Worm (Caenorhabditis elegans) whole organism, L3 larva: ENCODE data around the gene Y14H12B.2.

ENCODE experiments used
- R02D3.7 ChIP-seq: fragments of 150-350 bp; optimal IDR thresholded peaks from 2 replicates; lab custom pipeline; 2014; ENCODE audit warnings: missing biosample characterization, missing genetic modification characterization
- ZK546.5 ChIP-seq: sonication (generic microtip); optimal IDR thresholded peaks from 2 replicates; lab custom pipeline; 2017; ENCODE audit warnings: missing biosample characterization, missing genetic modification characterization
- aly-2 ChIP-seq: fragments of 150-350 bp; optimal IDR thresholded peaks from 2 replicates; lab custom pipeline; 2014; ENCODE audit warnings: missing biosample characterization, missing genetic modification characterization
- ama-1 ChIP-seq: fragments of 150-350 bp; optimal IDR thresholded peaks from 2 replicates; lab custom pipeline; 2018
- daf-12 ChIP-seq: fragments of 150-350 bp; optimal IDR thresholded peaks from 2 replicates; lab custom pipeline; 2014; ENCODE audit warnings: missing biosample characterization, missing genetic modification reagents, missing genetic modification characterization
- egl-27 ChIP-seq: sonication (generic microtip); optimal IDR thresholded peaks from 4 replicates; lab custom pipeline; 2017; ENCODE audit warnings: missing biosample characterization, missing genetic modification reagents, missing genetic modification characterization
- egl-5 ChIP-seq: fragments of 150-350 bp; optimal IDR thresholded peaks from 2 replicates; lab custom pipeline; 2017; ENCODE audit warnings: missing biosample characterization, missing genetic modification reagents, missing genetic modification characterization, inconsistent platforms
- elt-1 ChIP-seq: fragments of 150-350 bp; optimal IDR thresholded peaks from 2 replicates; lab custom pipeline; 2014; ENCODE audit warnings: missing biosample characterization, missing genetic modification characterization
- elt-2 ChIP-seq: sonication (generic microtip); optimal IDR thresholded peaks from 2 replicates; lab custom pipeline; 2016; ENCODE audit warnings: missing genetic modification reagents, mild to moderate bottlenecking, missing genetic modification characterization, missing compliant biosample characterization
- elt-3 ChIP-seq, 3 experiments: fragments of 150-350 bp in 1 of 3; sonication (generic microtip) in 2 of 3; optimal IDR thresholded peaks; 2 replicates in 2 of 3; 4 replicates in 1 of 3; lab custom pipeline; 2014 to 2017; ENCODE audit warnings: missing biosample characterization in 3 of 3, missing genetic modification characterization in 3 of 3
- eor-1 ChIP-seq, 2 experiments: fragments of 150-350 bp; optimal IDR thresholded peaks; 2 replicates each; lab custom pipeline; 2014 to 2018; ENCODE audit warnings: missing biosample characterization in 2 of 2, missing genetic modification characterization in 2 of 2
- fkh-10 ChIP-seq: sonication (generic microtip); optimal IDR thresholded peaks from 2 replicates; lab custom pipeline; 2017; ENCODE audit warnings: missing biosample characterization, missing genetic modification reagents, missing genetic modification characterization
- fos-1 ChIP-seq: fragments of 150-350 bp; optimal IDR thresholded peaks from 2 replicates; lab custom pipeline; 2014; ENCODE audit warnings: missing biosample characterization, missing genetic modification characterization
- hmg-11 ChIP-seq: sonication (generic microtip); optimal IDR thresholded peaks from 2 replicates; lab custom pipeline; 2016; ENCODE audit warnings: missing genetic modification characterization, missing compliant biosample characterization
- lin-15B ChIP-seq: fragments of 150-350 bp; optimal IDR thresholded peaks from 2 replicates; lab custom pipeline; 2014; ENCODE audit warnings: missing biosample characterization, missing genetic modification characterization
- lin-39 ChIP-seq: fragments of 150-350 bp; optimal IDR thresholded peaks from 2 replicates; lab custom pipeline; 2018; ENCODE audit warnings: missing biosample characterization, missing genetic modification reagents, missing genetic modification characterization
- lsy-12 ChIP-seq: sonication (generic microtip); optimal IDR thresholded peaks from 2 replicates; lab custom pipeline; 2016; ENCODE audit warnings: mild to moderate bottlenecking, missing genetic modification characterization, missing compliant biosample characterization
- mdl-1 ChIP-seq: fragments of 150-350 bp; optimal IDR thresholded peaks from 2 replicates; lab custom pipeline; 2014; ENCODE audit warnings: missing biosample characterization, missing genetic modification characterization
- mml-1 ChIP-seq: fragments of 150-350 bp; sonication (generic microtip); optimal IDR thresholded peaks from 3 replicates; lab custom pipeline; 2014; ENCODE audit warnings: missing biosample characterization, missing genetic modification characterization
- nfya-1 ChIP-seq: sonication (generic microtip); optimal IDR thresholded peaks from 2 replicates; lab custom pipeline; 2017; ENCODE audit warnings: missing genetic modification characterization, mild to moderate bottlenecking, missing compliant biosample characterization, antibody characterized with exemption, moderate library complexity; ENCODE audit not compliant: insufficient read depth
- nhr-11 ChIP-seq: fragments of 150-350 bp; optimal IDR thresholded peaks from 2 replicates; lab custom pipeline; 2014; ENCODE audit warnings: missing biosample characterization, missing genetic modification characterization
- nhr-12 ChIP-seq: fragments of 150-350 bp; optimal IDR thresholded peaks from 2 replicates; lab custom pipeline; 2014; ENCODE audit warnings: missing biosample characterization, missing genetic modification characterization
- nhr-23 ChIP-seq: fragments of 150-350 bp; optimal IDR thresholded peaks from 2 replicates; lab custom pipeline; 2014; ENCODE audit warnings: missing biosample characterization, missing genetic modification reagents, missing genetic modification characterization
- nhr-237 ChIP-seq: fragments of 150-350 bp; optimal IDR thresholded peaks from 2 replicates; lab custom pipeline; 2014; ENCODE audit warnings: missing biosample characterization, missing genetic modification characterization
- nhr-25 ChIP-seq: sonication (generic microtip); optimal IDR thresholded peaks from 2 replicates; lab custom pipeline; 2017; ENCODE audit warnings: missing biosample characterization, missing genetic modification characterization
- nhr-43 ChIP-seq: sonication (generic microtip); optimal IDR thresholded peaks from 2 replicates; lab custom pipeline; 2016; ENCODE audit warnings: mild to moderate bottlenecking, missing genetic modification characterization, missing compliant biosample characterization; ENCODE audit not compliant: poor library complexity, severe bottlenecking
- nhr-67 ChIP-seq: fragments of 150-350 bp; optimal IDR thresholded peaks from 2 replicates; lab custom pipeline; 2014; ENCODE audit warnings: missing biosample characterization, missing genetic modification characterization
- nhr-77 ChIP-seq: fragments of 150-350 bp; optimal IDR thresholded peaks from 2 replicates; lab custom pipeline; 2014; ENCODE audit warnings: missing biosample characterization, missing genetic modification characterization
- pha-4 ChIP-seq: fragments of 150-350 bp; optimal IDR thresholded peaks from 2 replicates; lab custom pipeline; 2014; ENCODE audit warnings: missing biosample characterization, missing genetic modification reagents, missing genetic modification characterization
- snpc-4 ChIP-seq: fragments of 150-350 bp; optimal IDR thresholded peaks from 2 replicates; lab custom pipeline; 2014; ENCODE audit warnings: missing biosample characterization, missing genetic modification characterization
- unc-62 ChIP-seq: fragments of 150-350 bp; sonication (generic microtip); optimal IDR thresholded peaks from 4 replicates; lab custom pipeline; 2014; ENCODE audit warnings: missing biosample characterization, missing genetic modification reagents, missing genetic modification characterization
- ztf-11 ChIP-seq: fragments of 150-350 bp; optimal IDR thresholded peaks from 2 replicates; lab custom pipeline; 2014; ENCODE audit warnings: missing biosample characterization, missing genetic modification characterization
- ztf-4 ChIP-seq: fragments of 150-350 bp; optimal IDR thresholded peaks from 2 replicates; lab custom pipeline; 2014; ENCODE audit warnings: missing biosample characterization, missing genetic modification characterization

Y14H12B.2 gene

ce11 chrII:3933640-3934039 is at the start of gene Y14H12B.2:
Y14H12B.2 (minus strand) TSS chrII:3933740.
- TF ChIP-seq nhr-23 (tag; lab: Kevin White, UChicago) (no peak), nhr-67 (tag; lab: Kevin White, UChicago) (no peak), hmg-11 (no peak), pha-4 (no peak), snpc-4 (tag; lab: Kevin White, UChicago) (no peak), fkh-10 (GFP tag; lab: Kevin White, UChicago) (no peak), ztf-11 (tag; lab: Kevin White, UChicago) (no peak), nhr-12 (tag; lab: Kevin White, UChicago) (no peak), elt-3 (tag; optimal IDR thresholded peaks at IDR 0.05; lab: Kevin White, UChicago) (no peak), nhr-25 (tag; lab: Kevin White, UChicago) (no peak), aly-2 (tag; lab: Kevin White, UChicago) (no peak), nhr-43 (tag; lab: Kevin White, UChicago) (no peak), elt-1 (tag; lab: Kevin White, UChicago) (no peak), ZK546.5 (tag; lab: Kevin White, UChicago) (no peak)

- TF ChIP-seq ztf-4 (tag; lab: Kevin White, UChicago): no peak
- peak; percentile 76 for TF ChIP-seq nfya-1 (tag; lab: Kevin White, UChicago)
These were observed 48.8 kb upstream of the Y14H12B.2 start, which contains the start of gene lin-31 for ce11 chrII:3982313-3982712. lin-31 (plus strand) TSS chrII:3982549.

ce11 chrII:3980373-3980772 is 46.8 kb upstream of the Y14H12B.2 start:
- TF ChIP-seq egl-27: no peak
- no peak for TF ChIP-seq nhr-11 (tag; lab: Kevin White, UChicago)
- TF ChIP-seq daf-12 (tag; lab: Kevin White, UChicago): no peak
- no peak for TF ChIP-seq eor-1 (tag; optimal IDR thresholded peaks at IDR 0.05; lab: Kevin White, UChicago)
- no peak for TF ChIP-seq nhr-237 (tag; lab: Kevin White, UChicago)
- no peak for TF ChIP-seq fos-1 (tag; lab: Kevin White, UChicago)
- no peak for TF ChIP-seq nhr-77 (tag; lab: Kevin White, UChicago)
- no peak for TF ChIP-seq egl-5
- no peak for TF ChIP-seq unc-62 (GFP tag; lab: Kevin White, UChicago)
- TF ChIP-seq lsy-12 (tag; lab: Kevin White, UChicago): no peak
- no peak for TF ChIP-seq nhr-12 (tag; lab: Kevin White, UChicago)

- no peak for TF ChIP-seq lin-15B (tag; lab: Kevin White, UChicago)
- no peak for TF ChIP-seq nfya-1 (tag; lab: Kevin White, UChicago)
- no peak for TF ChIP-seq daf-12 (tag; lab: Kevin White, UChicago)
- TF ChIP-seq mdl-1 (tag; lab: Kevin White, UChicago): no peak
- no peak for TF ChIP-seq ama-1
- no peak for TF ChIP-seq eor-1 (tag; optimal IDR thresholded peaks at IDR 0.05; lab: Kevin White, UChicago)
- TF ChIP-seq nhr-25 (tag; lab: Kevin White, UChicago): no peak
- TF ChIP-seq ZK546.5 (tag; lab: Kevin White, UChicago): no peak
- no peak for TF ChIP-seq elt-3 (tag; optimal IDR thresholded peaks at IDR 0.05; lab: Kevin White, UChicago)
- no peak for TF ChIP-seq ztf-11 (tag; lab: Kevin White, UChicago)
- TF ChIP-seq R02D3.7 (tag; lab: Kevin White, UChicago): no peak
- no peak for TF ChIP-seq mml-1 (tag; lab: Kevin White, UChicago)
- TF ChIP-seq pha-4: no peak
- TF ChIP-seq fkh-10 (GFP tag; lab: Kevin White, UChicago): no peak
- TF ChIP-seq elt-2 (tag; lab: Kevin White, UChicago): no peak
- no peak for TF ChIP-seq nhr-11 (tag; lab: Kevin White, UChicago)
These were observed 44.7 kb upstream of the Y14H12B.2 start for ce11 chrII:3978198-3978597.

- no peak for TF ChIP-seq eor-1 (tag; optimal IDR thresholded peaks at IDR 0.05; lab: Kevin White, UChicago)
- no peak for TF ChIP-seq pha-4
- TF ChIP-seq daf-12 (tag; lab: Kevin White, UChicago): no peak
- no peak for TF ChIP-seq nhr-237 (tag; lab: Kevin White, UChicago)
- no peak for TF ChIP-seq nhr-67 (tag; lab: Kevin White, UChicago)
- TF ChIP-seq lin-39 (tag; lab: Kevin White, UChicago): no peak
- TF ChIP-seq, all 47 proteins: peak for 0
These were observed 42.4 kb upstream of the Y14H12B.2 start, which contains the start of gene dos-2 for ce11 chrII:3975942-3976341. dos-2 (plus strand) TSS chrII:3976242.
